Worm (Caenorhabditis elegans): ENCODE data around the gene mlc-1.

The mlc-1 gene

DNA sequence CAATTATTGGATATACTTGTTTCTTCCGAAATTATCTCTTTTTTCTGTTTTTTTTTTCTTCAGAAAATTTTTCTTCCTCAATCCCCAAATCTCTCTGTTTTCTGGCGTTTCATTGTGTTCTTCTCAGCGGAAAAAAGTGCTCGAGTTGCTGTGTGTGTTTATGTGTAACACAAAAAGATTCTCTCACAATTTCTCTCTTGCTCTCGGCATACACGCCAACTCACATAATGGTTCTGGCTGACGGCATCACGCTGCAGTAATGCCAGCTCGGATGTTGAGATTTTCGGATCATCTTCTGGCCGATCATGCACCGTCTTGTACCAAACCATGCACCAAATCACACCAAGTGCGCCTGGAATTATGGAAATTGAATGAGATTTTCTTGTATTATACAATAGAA lies 2.9 kb downstream of the mlc-1 start:
- no peak for TF ChIP-seq ceh-32 (tag; optimal IDR thresholded peaks at IDR 0.05; ENCODE audit: poor library complexity)
- no peak for TF ChIP-seq zfp-2 (tag; optimal IDR thresholded peaks at IDR 0.05)
- TF ChIP-seq mes-2 (tag; optimal IDR thresholded peaks at IDR 0.05; ENCODE audit: poor library complexity, severe bottlenecking) = peak; percentile 16
- peak in 1 of 2 experiments; percentile 0 for TF ChIP-seq lsy-2 (tag; optimal IDR thresholded peaks at IDR 0.05)
- peak in 1 of 2 experiments; percentile 34 for TF ChIP-seq daf-16 (GFP tag; optimal IDR thresholded peaks at IDR 0.05)
- TF ChIP-seq daf-16 (tag; optimal IDR thresholded peaks at IDR 0.05) = no peak

DNA sequence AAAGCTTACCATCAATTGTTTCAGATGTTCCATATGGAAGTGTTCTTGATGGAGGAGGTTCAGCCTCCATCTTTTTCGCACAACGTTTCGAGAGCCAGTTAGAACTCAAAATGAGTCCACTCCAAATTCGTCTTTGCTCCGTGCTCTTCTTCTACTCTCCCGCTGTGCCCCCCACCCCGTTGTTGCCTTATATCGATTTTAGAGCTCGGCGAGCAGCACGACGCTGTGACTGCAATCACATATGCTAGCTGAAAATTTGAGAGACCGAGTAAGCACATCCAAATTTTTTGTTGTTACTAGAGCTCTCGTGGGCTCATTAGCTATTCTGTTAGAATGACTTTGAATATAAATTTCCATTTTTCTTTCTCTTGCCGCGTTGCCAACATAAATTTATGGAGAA lies 5.8 kb downstream of the mlc-1 start, which contains the start of gene slc-17.1:
Gene slc-17.1, minus strand, starts transcription at position 101 of the 400 bp plus-strand sequence.
- TF ChIP-seq rbr-2 (tag; optimal IDR thresholded peaks at IDR 0.05) = peak; percentile 9
- TF ChIP-seq aha-1 (tag) = peak; percentile 8
- TF ChIP-seq lim-7 (GFP tag; IDR thresholded peaks at IDR 0.05) = no peak
- TF ChIP-seq set-16 (GFP tag; IDR thresholded peaks at IDR 0.05) = 0 out of 2 replicates have a peak, but pooled peaks have one; percentile 7

ce11 chrX:17466615-17467014 lies 7.6 kb downstream of the mlc-1 start, which contains the start of gene ZK54.3:
Gene ZK54.3, minus strand, starts transcription at chrX:17467005.
- peak; percentile 24; the same call in 1 of the 2 replicates for TF ChIP-seq dmd-6 (GFP tag; IDR thresholded peaks at IDR 0.05)
- TF ChIP-seq lsy-2 (tag; optimal IDR thresholded peaks at IDR 0.05) = peak in 1 of 2 experiments; percentile 62
- TF ChIP-seq ama-1 (optimal IDR thresholded peaks at IDR 0.05) = no peak
- peak; percentile 18 for TF ChIP-seq dve-1 (tag; optimal IDR thresholded peaks at IDR 0.05; ENCODE audit: insufficient read depth)
- 0 out of 2 replicates have a peak, but pooled peaks have one; percentile 14 for TF ChIP-seq ctbp-1 (GFP tag; IDR thresholded peaks at IDR 0.05)
- TF ChIP-seq hmg-1.1 (GFP tag; IDR thresholded peaks at IDR 0.05) = 0 out of 2 replicates have a peak, but pooled peaks have one; percentile 9
- no peak for TF ChIP-seq nhr-6 (tag; optimal IDR thresholded peaks at IDR 0.05)

ce11 chrX:17468483-17468882 lies 9.5 kb downstream of the mlc-1 start:
- no peak for TF ChIP-seq zip-2 (tag; optimal IDR thresholded peaks at IDR 0.05)
- TF ChIP-seq aha-1 (tag) = peak; percentile 92

- TF ChIP-seq ama-1 (optimal IDR thresholded peaks at IDR 0.05) = no peak
- TF ChIP-seq F37D6.2 (tag; optimal IDR thresholded peaks at IDR 0.05) = no peak
- TF ChIP-seq dpl-1 (GFP tag; optimal IDR thresholded peaks at IDR 0.05) = no peak
- no peak for TF ChIP-seq zag-1 (tag; optimal IDR thresholded peaks at IDR 0.05)
- no peak for TF ChIP-seq ZK546.5 (tag; optimal IDR thresholded peaks at IDR 0.05)
- no peak for TF ChIP-seq F44E2.7 (GFP tag; IDR thresholded peaks at IDR 0.05)
- TF ChIP-seq duxl-1 (tag; optimal IDR thresholded peaks at IDR 0.05; ENCODE audit: poor library complexity) = no peak
- TF ChIP-seq nhr-10 (tag; optimal IDR thresholded peaks at IDR 0.05) = no peak
- no peak for TF ChIP-seq lsy-2 (tag; optimal IDR thresholded peaks at IDR 0.05)
- TF ChIP-seq gei-8 (GFP tag; optimal IDR thresholded peaks at IDR 0.05) = no peak
- peak; percentile 33 to 56 for TF ChIP-seq mdl-1 (tag; optimal IDR thresholded peaks at IDR 0.05)
- TF ChIP-seq aha-1 (tag) = no peak
- peak; percentile 65 for TF ChIP-seq hlh-11 (tag; optimal IDR thresholded peaks at IDR 0.05)
- no peak for TF ChIP-seq egl-27 (tag; optimal IDR thresholded peaks at IDR 0.05)
- no peak for TF ChIP-seq R02D3.7 (tag; optimal IDR thresholded peaks at IDR 0.05)
- TF ChIP-seq nhr-77 (tag; optimal IDR thresholded peaks at IDR 0.05) = peak; percentile 45
- no peak for TF ChIP-seq ztf-7 (tag; optimal IDR thresholded peaks at IDR 0.05)
- no peak for TF ChIP-seq jun-1 (tag; optimal IDR thresholded peaks at IDR 0.05)
- TF ChIP-seq lin-39 (tag; optimal IDR thresholded peaks at IDR 0.05) = no peak
- no peak for TF ChIP-seq nhr-76 (tag; optimal IDR thresholded peaks at IDR 0.05)
- TF ChIP-seq lin-15B (tag; optimal IDR thresholded peaks at IDR 0.05) = no peak
- TF ChIP-seq spr-1 (tag; optimal IDR thresholded peaks at IDR 0.05) = no peak
- TF ChIP-seq mep-1 (tag; optimal IDR thresholded peaks at IDR 0.05) = no peak
- no peak for TF ChIP-seq D1046.2 (GFP tag; IDR thresholded peaks at IDR 0.05)
- peak; percentile 5 for TF ChIP-seq nhr-48 (tag; optimal IDR thresholded peaks at IDR 0.05)
- no peak for TF ChIP-seq lin-1 (GFP tag; IDR thresholded peaks at IDR 0.05)
- TF ChIP-seq tag-97 (GFP tag; IDR thresholded peaks at IDR 0.05) = no peak
- TF ChIP-seq dmd-9 (GFP tag; IDR thresholded peaks at IDR 0.05) = no peak
- TF ChIP-seq ceh-62 (tag; optimal IDR thresholded peaks at IDR 0.05) = no peak
- TF ChIP-seq madf-5 (GFP tag; IDR thresholded peaks at IDR 0.05) = no peak
- TF ChIP-seq tra-1 (GFP tag; IDR thresholded peaks at IDR 0.05) = no peak
- TF ChIP-seq dmd-8 (GFP tag; IDR thresholded peaks at IDR 0.05) = no peak
Measured at ce11 chrX:17471703-17472102, 12.7 kb downstream of the mlc-1 start.

Data from whole organism, L4 larva.